Fruit fly (Drosophila melanogaster): ENCODE measurements around the gene CG33494.

The CG33494 gene

dm6 chr3R:25490778-25491664 is 3.9 kb downstream of the CG33494 start, which contains the start of the genes Gnpat and CG5112 (continued):
- TF ChIP-seq CG11504 (tag; optimal IDR thresholded peaks at IDR 0.05) (peak; percentile 65), pho (GFP tag; optimal IDR thresholded peaks at IDR 0.05) (peak; percentile 66), chif (GFP tag; optimal IDR thresholded peaks at IDR 0.05) (peak in 1 of 2 experiments; percentile 7), Ets97D (GFP tag; optimal IDR thresholded peaks at IDR 0.05) (peak; percentile 59), trem (tag; optimal IDR thresholded peaks at IDR 0.05) (peak; percentile 46), Elba2 (GFP tag; optimal IDR thresholded peaks at IDR 0.05) (no peak), fru (optimal IDR thresholded peaks at IDR 0.05) (no peak), CG6654 (GFP tag; optimal IDR thresholded peaks at IDR 0.05) (no peak), CG11093 (GFP tag; IDR thresholded peaks at IDR 0.05) (peak; percentile 30; the same call in 2 of the 3 replicates), NC2α (GFP tag; optimal IDR thresholded peaks at IDR 0.05) (no peak), bab2 (GFP tag; optimal IDR thresholded peaks at IDR 0.05) (peak; percentile 2), CkIIα-i1 (GFP tag; IDR thresholded peaks at IDR 0.05) (no peak), Lpt (GFP tag; optimal IDR thresholded peaks at IDR 0.05) (no peak), CG15514 (GFP tag; optimal IDR thresholded peaks at IDR 0.05) (peak; percentile 76), CG17912 (GFP tag; optimal IDR thresholded peaks at IDR 0.05) (peak; percentile 20), unc-4 (GFP tag; IDR thresholded peaks at IDR 0.05; ENCODE audit: partially characterized antibody) (peak; percentile 61), ro (GFP tag; IDR thresholded peaks at IDR 0.05) (no peak; the same call in 1 of the 2 replicates), CG10543 (GFP tag; optimal IDR thresholded peaks at IDR 0.05) (peak; percentile 54), CG30431 (GFP tag; optimal IDR thresholded peaks at IDR 0.05) (peak; percentile 14), odd (GFP tag; optimal IDR thresholded peaks at IDR 0.05) (peak; percentile 45), E2f1 (GFP tag; IDR thresholded peaks at IDR 0.05) (peak; percentile 59), CG16813 (GFP tag; IDR thresholded peaks at IDR 0.05; ENCODE audit: partially characterized antibody) (peak; percentile 66), exex (tag; optimal IDR thresholded peaks at IDR 0.05) (no peak), CG15601 (tag; optimal IDR thresholded peaks at IDR 0.05) (peak; percentile 58), dmrt11E (tag; optimal IDR thresholded peaks at IDR 0.05) (peak; percentile 58), CG31388 (GFP tag; optimal IDR thresholded peaks at IDR 0.05) (no peak), CG12659 (GFP tag; optimal IDR thresholded peaks at IDR 0.05) (peak; percentile 66), pfk (GFP tag; optimal IDR thresholded peaks at IDR 0.05) (peak; percentile 37), ind (GFP tag; optimal IDR thresholded peaks at IDR 0.05) (peak; percentile 55), CG17361 (GFP tag; IDR thresholded peaks at IDR 0.05) (peak; percentile 64; the same call in 2 of the 3 replicates), Neu2 (GFP tag; optimal IDR thresholded peaks at IDR 0.05; ENCODE audit: borderline replicate concordance) (no peak), CG3726 (GFP tag; IDR thresholded peaks at IDR 0.05) (0 out of 3 replicates have a peak, but pooled peaks have one; percentile 15), CG17612 (GFP tag; IDR thresholded peaks at IDR 0.05) (peak; percentile 49; the same call in 1 of the 2 replicates), lov (optimal IDR thresholded peaks at IDR 0.05) (no peak), lov (GFP tag; IDR thresholded peaks at IDR 0.05) (peak; percentile 85), tin (GFP tag; optimal IDR thresholded peaks at IDR 0.05) (peak; percentile 75), Dp (GFP tag; optimal IDR thresholded peaks at IDR 0.05) (peak; percentile 13), gcm (GFP tag; optimal IDR thresholded peaks at IDR 0.05) (peak; percentile 48), Sry-β (GFP tag; optimal IDR thresholded peaks at IDR 0.05) (peak; percentile 15), H2.0 (GFP tag; IDR thresholded peaks at IDR 0.05) (peak; percentile 80), CG10462 (GFP tag; optimal IDR thresholded peaks at IDR 0.05) (no peak), CG42726 (GFP tag; IDR thresholded peaks at IDR 0.05; ENCODE audit: partially characterized antibody) (peak; percentile 55; the same call in 1 of the 2 replicates), dan (GFP tag; IDR thresholded peaks at IDR 0.05) (no peak), ranshi (GFP tag; IDR thresholded peaks at IDR 0.05) (0 out of 2 replicates have a peak, but pooled peaks have one; percentile 11), Lhr (GFP tag; optimal IDR thresholded peaks at IDR 0.05) (no peak), Nf-YC (tag; optimal IDR thresholded peaks at IDR 0.05) (no peak), sim (GFP tag; IDR thresholded peaks at IDR 0.05) (peak; percentile 33; the same call in 1 of the 2 replicates), gcm2 (GFP tag; optimal IDR thresholded peaks at IDR 0.05) (peak; percentile 41), slou (GFP tag; optimal IDR thresholded peaks at IDR 0.05) (no peak)
